Worm (Caenorhabditis elegans): ENCODE data around the gene fbxa-214.

DNA sequence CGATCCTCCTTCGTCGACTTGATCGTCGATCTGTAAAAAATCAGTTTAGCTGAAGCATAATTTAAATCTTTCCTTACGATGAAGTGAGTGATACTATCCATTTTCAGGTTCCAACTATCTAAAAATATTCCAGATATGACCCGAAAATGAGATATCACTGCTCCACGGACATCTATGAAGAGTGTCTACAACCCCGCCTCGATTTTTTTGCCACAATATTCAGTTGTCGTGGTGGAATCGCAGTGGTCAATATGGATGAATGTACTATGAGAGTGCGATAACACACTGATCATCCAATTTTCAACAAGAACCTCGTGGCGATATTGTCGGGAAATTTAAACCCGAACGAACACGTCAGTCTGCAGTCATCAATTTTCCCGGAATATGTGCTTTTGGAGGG is 28.5 kb downstream of the fbxa-214 start, which contains the start of gene R01B10.2:
- no peak for TF ChIP-seq snpc-4 (tag; optimal IDR thresholded peaks at IDR 0.05)
- TF ChIP-seq nhr-11 (tag; optimal IDR thresholded peaks at IDR 0.05): no peak
- no peak for TF ChIP-seq lin-39 (tag; optimal IDR thresholded peaks at IDR 0.05)
- no peak for TF ChIP-seq mep-1 (tag; optimal IDR thresholded peaks at IDR 0.05)

All from whole organism, L4 larva.